Worm (Caenorhabditis elegans) whole organism, midembryonic: ENCODE results near the gene pxn-2.

Experiments
- T22C8.4 ChIP-seq: fragments of 200-800 bp; sonication (Bioruptor generic); IDR thresholded peaks from 2 replicates; pipeline ENCODE4 v1.3.6; 2022; ENCODE audit warnings: missing genetic modification characterization, missing compliant biosample characterization
- cog-1 ChIP-seq: sonication (generic microtip); optimal IDR thresholded peaks from 2 replicates; lab custom pipeline; 2016; ENCODE audit warnings: missing genetic modification characterization, missing compliant biosample characterization
- flt-1 ChIP-seq: fragments of 200-800 bp; sonication (Bioruptor generic); IDR thresholded peaks from 2 replicates; pipeline ENCODE4 v1.3.6; 2022; ENCODE audit warnings: missing genetic modification characterization, missing compliant biosample characterization
- klf-2 ChIP-seq: fragments of 200-800 bp; sonication (Bioruptor generic); conservative IDR thresholded peaks from 2 replicates; pipeline ENCODE4 v1.3.6; 2022; ENCODE audit warnings: missing genetic modification reagents, missing genetic modification characterization, missing compliant biosample characterization
- med-1 ChIP-seq: sonication (generic microtip); optimal IDR thresholded peaks from 2 replicates; lab custom pipeline; 2017; ENCODE audit warnings: missing genetic modification characterization, mild to moderate bottlenecking, missing compliant biosample characterization, antibody characterized with exemption, missing genetic modification reagents; ENCODE audit not compliant: insufficient read depth
- ref-1 ChIP-seq: fragments of 200-800 bp; sonication (Bioruptor generic); conservative IDR thresholded peaks from 2 replicates; pipeline ENCODE4 v1.3.6; 2022; ENCODE audit warnings: missing genetic modification reagents, missing genetic modification characterization, missing compliant biosample characterization
- tab-1 ChIP-seq: fragments of 200-800 bp; sonication (Bioruptor generic); IDR thresholded peaks from 2 replicates; pipeline ENCODE4 v1.3.6; 2022; ENCODE audit warnings: missing genetic modification characterization, missing compliant biosample characterization
- ztf-23 ChIP-seq: fragments of 200-800 bp; sonication (Bioruptor generic); IDR thresholded peaks from 2 replicates; pipeline ENCODE4 v1.3.6; 2022; ENCODE audit warnings: missing genetic modification reagents, missing genetic modification characterization, missing compliant biosample characterization
- ztf-29 ChIP-seq: fragments of 200-800 bp; sonication (Bioruptor generic); IDR thresholded peaks from 2 replicates; pipeline ENCODE4 v1.3.6; 2022; ENCODE audit warnings: missing genetic modification reagents, missing genetic modification characterization, missing compliant biosample characterization

DNA sequence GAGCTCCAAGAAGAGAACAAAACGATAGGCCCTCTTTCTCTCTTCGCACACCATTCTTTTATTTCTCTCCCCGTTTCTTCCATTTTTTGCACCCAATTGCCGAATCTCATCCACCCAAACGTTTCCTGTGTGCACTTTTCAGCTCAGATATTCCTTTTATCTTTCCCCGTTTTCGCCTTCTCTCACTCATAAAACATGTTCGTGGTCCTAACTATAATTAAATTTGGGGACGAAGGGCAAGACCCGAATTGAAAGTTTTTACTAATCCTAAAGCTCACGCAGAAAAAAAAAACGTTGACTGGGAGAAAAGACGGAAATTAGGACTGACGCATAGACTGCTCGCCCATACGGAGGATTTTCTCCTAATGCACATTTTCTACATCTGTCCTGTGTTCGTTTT, 13.6 kb downstream of the pxn-2 start:
- no peak for TF ChIP-seq med-1 (GFP tag; lab: Kevin White, UChicago)
- no peak for TF ChIP-seq flt-1
- no peak for TF ChIP-seq klf-2 (GFP tag; lab: Robert Waterston, UW)
- no peak for TF ChIP-seq T22C8.4 (GFP tag; lab: Robert Waterston, UW)
- no peak for TF ChIP-seq ztf-29 (GFP tag; lab: Robert Waterston, UW)
- no peak for TF ChIP-seq cog-1
- TF ChIP-seq tab-1 (GFP tag; lab: Robert Waterston, UW) = no peak
- no peak for TF ChIP-seq ztf-23 (GFP tag; lab: Robert Waterston, UW)
- TF ChIP-seq ref-1 = no peak
